Worm (Caenorhabditis elegans) whole organism, mixed stage, embryonic: ENCODE results near the gene F29A7.6.

ENCODE experiments used
- mls-2 ChIP-seq: sonication (generic microtip); optimal IDR thresholded peaks from 2 replicates; lab custom pipeline; 2016; ENCODE audit warnings: mild to moderate bottlenecking, missing genetic modification characterization, moderate library complexity, missing compliant biosample characterization
- unc-62 ChIP-seq: fragments of 150-350 bp; optimal IDR thresholded peaks from 2 replicates; lab custom pipeline; 2014; ENCODE audit warnings: missing biosample characterization, missing genetic modification reagents, missing genetic modification characterization

DNA sequence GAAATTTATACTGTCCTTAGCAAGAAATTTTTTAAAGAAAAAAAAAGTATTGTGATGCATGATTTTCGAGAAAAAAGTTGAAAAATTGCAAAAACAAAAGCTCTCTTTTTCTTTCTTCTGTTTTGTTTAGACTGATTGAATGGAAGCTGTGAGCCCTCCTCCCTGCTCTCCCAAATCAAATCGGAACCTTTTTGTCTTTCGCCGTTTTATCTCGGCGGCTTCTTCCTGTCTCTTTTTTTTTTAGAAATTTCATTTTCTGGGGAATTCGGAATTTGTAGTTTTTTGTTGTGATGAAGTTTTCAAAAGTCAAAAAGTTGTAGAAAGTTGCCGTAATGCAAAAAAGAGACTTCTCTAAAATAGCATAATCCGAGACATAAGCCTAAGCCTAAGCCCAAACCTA is 21.8 kb downstream of the F29A7.6 start:
- TF ChIP-seq mls-2 (tag; lab: Kevin White, UChicago) (no peak), unc-62 (GFP tag; lab: Kevin White, UChicago) (no peak)
